Worm (Caenorhabditis elegans): ENCODE measurements around the gene F13E6.2.

F13E6.2 gene

ce11 chrX:10677552-10677951 is 3.5 kb upstream of the F13E6.2 start:
- TF ChIP-seq unc-62 (GFP tag; optimal IDR thresholded peaks at IDR 0.05) = no peak

ce11 chrX:10677009-10677408 is 2.9 kb upstream of the F13E6.2 start, which contains the start of gene F13E6.1:
F13E6.1 (minus strand) TSS chrX:10677109.
- TF ChIP-seq unc-62 (GFP tag; optimal IDR thresholded peaks at IDR 0.05) = no peak

- TF ChIP-seq unc-62 (GFP tag; optimal IDR thresholded peaks at IDR 0.05) = no peak
Measured at ce11 chrX:10675952-10676351, 1.9 kb upstream of the F13E6.2 start.

ce11 chrX:10675376-10675775 is 1.3 kb upstream of the F13E6.2 start:
- no peak for TF ChIP-seq unc-62 (GFP tag; optimal IDR thresholded peaks at IDR 0.05)

- no peak for TF ChIP-seq unc-62 (GFP tag; optimal IDR thresholded peaks at IDR 0.05)
Measured at ce11 chrX:10670198-10670597, 3.9 kb downstream of the F13E6.2 start.

ce11 chrX:10667424-10668291 is 6.4 kb downstream of the F13E6.2 start:
- TF ChIP-seq unc-62 (GFP tag; optimal IDR thresholded peaks at IDR 0.05) = no peak

- no peak for TF ChIP-seq unc-62 (GFP tag; optimal IDR thresholded peaks at IDR 0.05)
Measured at ce11 chrX:10666871-10667270, 7.2 kb downstream of the F13E6.2 start.

- no peak for TF ChIP-seq unc-62 (GFP tag; optimal IDR thresholded peaks at IDR 0.05)
Measured at ce11 chrX:10664759-10665158, 9.3 kb downstream of the F13E6.2 start.

ce11 chrX:10659508-10659907 is 14.6 kb downstream of the F13E6.2 start:
- no peak for TF ChIP-seq unc-62 (GFP tag; optimal IDR thresholded peaks at IDR 0.05)

- TF ChIP-seq unc-62 (GFP tag; optimal IDR thresholded peaks at IDR 0.05) = no peak
Measured at ce11 chrX:10656604-10657003, 17.5 kb downstream of the F13E6.2 start.

ce11 chrX:10650103-10650502 is 24.0 kb downstream of the F13E6.2 start:
- TF ChIP-seq unc-62 (GFP tag; optimal IDR thresholded peaks at IDR 0.05) = no peak

- TF ChIP-seq unc-62 (GFP tag; optimal IDR thresholded peaks at IDR 0.05) = no peak
Measured at ce11 chrX:10647590-10648105, 26.5 kb downstream of the F13E6.2 start.

- TF ChIP-seq unc-62 (GFP tag; optimal IDR thresholded peaks at IDR 0.05) = no peak
Measured at ce11 chrX:10645148-10645547, 29.0 kb downstream of the F13E6.2 start.

- TF ChIP-seq unc-62 (GFP tag; optimal IDR thresholded peaks at IDR 0.05) = no peak
Measured at ce11 chrX:10640578-10640977, 33.5 kb downstream of the F13E6.2 start.

ce11 chrX:10639403-10639812 is 34.7 kb downstream of the F13E6.2 start:
- no peak for TF ChIP-seq unc-62 (GFP tag; optimal IDR thresholded peaks at IDR 0.05)

ce11 chrX:10637048-10637928 is 36.8 kb downstream of the F13E6.2 start:
- TF ChIP-seq unc-62 (GFP tag; optimal IDR thresholded peaks at IDR 0.05) = no peak

All from whole organism, dauer.